Worm (Caenorhabditis elegans) whole organism, L1 larva: Measurements from ENCODE around the gene C01G5.9.
A peak's percentile ranks its signal among the peaks of the same experiment; 100 is the strongest.

Experiments
- C04F5.9 ChIP-seq: sonication (generic microtip); optimal IDR thresholded peaks from 2 replicates; lab custom pipeline; 2016; ENCODE audit warnings: missing genetic modification characterization, missing compliant biosample characterization
- C16A3.4 ChIP-seq: fragments of 150-350 bp; optimal IDR thresholded peaks from 2 replicates; lab custom pipeline; 2014; ENCODE audit warnings: missing biosample characterization, missing genetic modification characterization
- F16B12.6 ChIP-seq: fragments of 150-350 bp; optimal IDR thresholded peaks from 2 replicates; lab custom pipeline; 2014; ENCODE audit warnings: missing biosample characterization, missing genetic modification characterization
- Y116A8C.19 ChIP-seq: sonication (generic microtip); optimal IDR thresholded peaks from 2 replicates; lab custom pipeline; 2016; ENCODE audit warnings: missing compliant biosample characterization, missing genetic modification characterization, borderline replicate concordance
- alr-1 ChIP-seq: fragments of 200-800 bp; sonication (Bioruptor generic); optimal IDR thresholded peaks from 2 replicates; lab custom pipeline; 2018; ENCODE audit warnings: borderline replicate concordance, mild to moderate bottlenecking, missing genetic modification characterization, missing compliant biosample characterization
- aly-2 ChIP-seq: fragments of 150-350 bp; optimal IDR thresholded peaks from 2 replicates; lab custom pipeline; 2014; ENCODE audit warnings: missing biosample characterization, missing genetic modification characterization
- blmp-1 ChIP-seq: fragments of 150-350 bp; optimal IDR thresholded peaks from 2 replicates; lab custom pipeline; 2014; ENCODE audit warnings: missing biosample characterization, missing genetic modification characterization
- ceh-63 ChIP-seq: fragments of 200-800 bp; sonication (Bioruptor generic); optimal IDR thresholded peaks from 2 replicates; lab custom pipeline; 2018; ENCODE audit warnings: mild to moderate bottlenecking, missing genetic modification characterization, missing compliant biosample characterization
- ceh-8 ChIP-seq: fragments of 200-800 bp; sonication (Bioruptor generic); optimal IDR thresholded peaks from 2 replicates; lab custom pipeline; 2018; ENCODE audit warnings: mild to moderate bottlenecking, missing genetic modification characterization, moderate library complexity, missing compliant biosample characterization
- ceh-82 ChIP-seq, 3 experiments: fragments of 150-350 bp in 1 of 3; sonication (generic microtip) in 2 of 3; optimal IDR thresholded peaks; 2 replicates each; lab custom pipeline; 2014 to 2017; ENCODE audit warnings: missing biosample characterization in 3 of 3, missing genetic modification characterization in 3 of 3
- ceh-90 ChIP-seq: sonication (generic microtip); optimal IDR thresholded peaks from 2 replicates; lab custom pipeline; 2016; ENCODE audit warnings: missing genetic modification characterization, missing compliant biosample characterization
- ces-1 ChIP-seq: fragments of 150-350 bp; optimal IDR thresholded peaks from 2 replicates; lab custom pipeline; 2014; ENCODE audit warnings: missing biosample characterization, missing genetic modification reagents, missing genetic modification characterization
- dpl-1 ChIP-seq, 3 experiments: fragments of 150-350 bp in 2 of 3; sonication (generic microtip) in 1 of 3; optimal IDR thresholded peaks; 2 replicates each; lab custom pipeline; 2014 to 2017; ENCODE audit warnings: missing biosample characterization in 3 of 3, missing genetic modification characterization in 3 of 3, missing genetic modification reagents in 3 of 3
- efl-1 ChIP-seq, 4 experiments: fragments of 150-350 bp; optimal IDR thresholded peaks in 3 of 4; peaks in 1 of 4; 1 replicate in 1 of 4; 2 replicates in 3 of 4; lab custom pipeline; 2014; ENCODE audit warnings: missing biosample characterization in 2 of 4, missing genetic modification characterization in 2 of 4, missing genetic modification reagents in 2 of 4
- egl-13 ChIP-seq: sonication (generic microtip); optimal IDR thresholded peaks from 2 replicates; lab custom pipeline; 2016; ENCODE audit warnings: missing genotype, missing genetic modification reagents, missing genetic modification characterization, missing compliant biosample characterization
- egl-27 ChIP-seq, 2 experiments: fragments of 150-350 bp in 1 of 2; sonication (generic microtip); optimal IDR thresholded peaks; 3 replicates each; lab custom pipeline; 2017 to 2018; ENCODE audit warnings: missing biosample characterization in 2 of 2, missing genetic modification characterization in 2 of 2, missing genetic modification reagents in 2 of 2
- elt-3 ChIP-seq, 6 experiments: fragments of 150-350 bp in 1 of 6; sonication (generic microtip); optimal IDR thresholded peaks; 2 replicates each; lab custom pipeline; 2017 to 2018; ENCODE audit warnings: missing biosample characterization in 6 of 6, missing genetic modification characterization in 6 of 6, inconsistent platforms in 1 of 6
- fkh-10 ChIP-seq: sonication (generic microtip); optimal IDR thresholded peaks from 2 replicates; lab custom pipeline; 2017; ENCODE audit warnings: missing biosample characterization, missing genetic modification reagents, missing genetic modification characterization
- fkh-4 ChIP-seq: sonication (generic microtip); optimal IDR thresholded peaks from 2 replicates; lab custom pipeline; 2016; ENCODE audit warnings: missing compliant biosample characterization, missing genetic modification characterization, borderline replicate concordance
- fkh-8 ChIP-seq: sonication (generic microtip); optimal IDR thresholded peaks from 2 replicates; lab custom pipeline; 2016; ENCODE audit warnings: mild to moderate bottlenecking, missing genetic modification characterization, missing compliant biosample characterization
- fos-1 ChIP-seq: fragments of 150-350 bp; optimal IDR thresholded peaks from 2 replicates; lab custom pipeline; 2014; ENCODE audit warnings: missing biosample characterization, missing genetic modification characterization
- hlh-4 ChIP-seq: sonication (generic microtip); optimal IDR thresholded peaks from 2 replicates; lab custom pipeline; 2016; ENCODE audit warnings: mild to moderate bottlenecking, missing genetic modification characterization, missing compliant biosample characterization
- irx-1 ChIP-seq: sonication (generic microtip); optimal IDR thresholded peaks from 2 replicates; lab custom pipeline; 2016; ENCODE audit warnings: missing genetic modification characterization, missing compliant biosample characterization
- jun-1 ChIP-seq: fragments of 150-350 bp; optimal IDR thresholded peaks from 2 replicates; lab custom pipeline; 2014; ENCODE audit warnings: missing biosample characterization, missing genetic modification reagents, missing genetic modification characterization
- lin-15B ChIP-seq: fragments of 150-350 bp; sonication (generic microtip); optimal IDR thresholded peaks from 3 replicates; lab custom pipeline; 2014; ENCODE audit warnings: missing biosample characterization, missing genetic modification characterization
- lsy-2 ChIP-seq, 2 experiments: fragments of 150-350 bp; optimal IDR thresholded peaks; 2 replicates each; lab custom pipeline; 2014; ENCODE audit warnings: missing biosample characterization in 2 of 2, missing genetic modification characterization in 2 of 2
- mep-1 ChIP-seq: fragments of 150-350 bp; optimal IDR thresholded peaks from 2 replicates; lab custom pipeline; 2014; ENCODE audit warnings: missing biosample characterization, missing genetic modification characterization
- nhr-19 ChIP-seq: fragments of 200-800 bp; sonication (Bioruptor generic); conservative IDR thresholded peaks from 2 replicates; pipeline ENCODE4 v1.3.6; 2022; ENCODE audit warnings: missing genetic modification characterization, missing compliant biosample characterization
- nhr-20 ChIP-seq: sonication (generic microtip); optimal IDR thresholded peaks from 2 replicates; lab custom pipeline; 2016; ENCODE audit warnings: mild to moderate bottlenecking, missing genetic modification characterization, missing compliant biosample characterization
- nhr-28 ChIP-seq: fragments of 150-350 bp; optimal IDR thresholded peaks from 2 replicates; lab custom pipeline; 2014; ENCODE audit warnings: missing biosample characterization, missing genetic modification characterization
- nhr-47 ChIP-seq: sonication (generic microtip); optimal IDR thresholded peaks from 2 replicates; lab custom pipeline; 2016; ENCODE audit warnings: mild to moderate bottlenecking, missing genetic modification characterization, moderate library complexity, missing compliant biosample characterization
- nhr-76 ChIP-seq: sonication (generic microtip); optimal IDR thresholded peaks from 2 replicates; lab custom pipeline; 2017; ENCODE audit warnings: missing biosample characterization, missing genetic modification characterization
- nhr-85 ChIP-seq: sonication (generic microtip); peaks from one replicate; lab custom pipeline; 2016; ENCODE audit warnings: missing genetic modification characterization, inconsistent platforms, missing compliant biosample characterization
- pag-3 ChIP-seq: sonication (generic microtip); optimal IDR thresholded peaks from 2 replicates; lab custom pipeline; 2017; ENCODE audit warnings: missing genetic modification characterization, mild to moderate bottlenecking, missing compliant biosample characterization, antibody characterized with exemption, borderline replicate concordance; ENCODE audit not compliant: insufficient read depth
- rnt-1 ChIP-seq: sonication (generic microtip); optimal IDR thresholded peaks from 2 replicates; lab custom pipeline; 2016; ENCODE audit warnings: mild to moderate bottlenecking, missing genetic modification characterization, moderate library complexity, missing compliant biosample characterization
- skn-1 ChIP-seq: fragments of 150-350 bp; optimal IDR thresholded peaks from 2 replicates; lab custom pipeline; 2014; ENCODE audit warnings: missing biosample characterization, missing genetic modification characterization
- snu-23 ChIP-seq: sonication (generic microtip); optimal IDR thresholded peaks from 2 replicates; lab custom pipeline; 2016; ENCODE audit warnings: missing genetic modification characterization, missing compliant biosample characterization
- sptf-1 ChIP-seq: fragments of 150-350 bp; optimal IDR thresholded peaks from 2 replicates; lab custom pipeline; 2014; ENCODE audit warnings: missing biosample characterization, missing genetic modification characterization
- sup-37 ChIP-seq: fragments of 200-800 bp; sonication (Bioruptor generic); optimal IDR thresholded peaks from 2 replicates; lab custom pipeline; 2018; ENCODE audit warnings: mild to moderate bottlenecking, missing genetic modification characterization, missing compliant biosample characterization
- tbx-2 ChIP-seq: sonication (generic microtip); optimal IDR thresholded peaks from 2 replicates; lab custom pipeline; 2016; ENCODE audit warnings: missing genetic modification characterization, missing compliant biosample characterization
- tlp-1 ChIP-seq: fragments of 150-350 bp; optimal IDR thresholded peaks from 2 replicates; lab custom pipeline; 2014; ENCODE audit warnings: missing biosample characterization, missing genetic modification characterization
- unc-30 ChIP-seq: sonication (generic microtip); optimal IDR thresholded peaks from 2 replicates; lab custom pipeline; 2017; ENCODE audit warnings: missing biosample characterization, missing genetic modification characterization
- vab-15 ChIP-seq: sonication (generic microtip); optimal IDR thresholded peaks from 2 replicates; lab custom pipeline; 2017; ENCODE audit warnings: missing genotype, mild to moderate bottlenecking, missing genetic modification characterization, missing compliant biosample characterization
- zag-1 ChIP-seq: fragments of 150-350 bp; optimal IDR thresholded peaks from 2 replicates; lab custom pipeline; 2014; ENCODE audit warnings: missing biosample characterization, missing genetic modification characterization
- ztf-4 ChIP-seq: fragments of 150-350 bp; optimal IDR thresholded peaks from 2 replicates; lab custom pipeline; 2014; ENCODE audit warnings: missing biosample characterization, missing genetic modification characterization

The C01G5.9 gene

ce11 chrIV:6555388-6556330, 36.0 kb downstream of the C01G5.9 start, which contains the start of gene paqr-1 (continued):
- no peak for TF ChIP-seq Y116A8C.19 (tag; lab: Kevin White, UChicago)
- peak; percentile 76 for TF ChIP-seq nhr-20 (tag; lab: Kevin White, UChicago)
- TF ChIP-seq rnt-1 (tag; lab: Kevin White, UChicago): peak; percentile 40
- no peak for TF ChIP-seq vab-15 (tag; lab: Kevin White, UChicago)
- no peak for TF ChIP-seq ceh-63 (GFP tag; lab: Kevin White, UChicago)
- TF ChIP-seq elt-3 (tag; optimal IDR thresholded peaks at IDR 0.05; lab: Kevin White, UChicago): peak in 1 of 6 experiments; percentile 28
- no peak for TF ChIP-seq unc-30 (tag; lab: Kevin White, UChicago)
- TF ChIP-seq fkh-4 (tag; lab: Kevin White, UChicago): no peak
- TF ChIP-seq egl-13 (tag; lab: Kevin White, UChicago): no peak
- TF ChIP-seq nhr-19: no peak; the same call in 1 of the 2 replicates
- TF ChIP-seq aly-2 (tag; lab: Kevin White, UChicago): no peak
- TF ChIP-seq dpl-1 (GFP tag; optimal IDR thresholded peaks at IDR 0.05; lab: Kevin White, UChicago): peak; percentile 55 to 86 (median 71)
- no peak for TF ChIP-seq tlp-1 (tag; lab: Kevin White, UChicago)
- TF ChIP-seq, all 84 proteins: peak for 27

- no peak for TF ChIP-seq C04F5.9 (tag; lab: Kevin White, UChicago)
- no peak for TF ChIP-seq ceh-63 (GFP tag; lab: Kevin White, UChicago)
- TF ChIP-seq nhr-19: peak; percentile 60
- TF ChIP-seq egl-13 (tag; lab: Kevin White, UChicago): peak; percentile 66
- no peak for TF ChIP-seq alr-1
- TF ChIP-seq skn-1: peak; percentile 72
- TF ChIP-seq tbx-2 (tag; lab: Kevin White, UChicago): peak; percentile 64
- TF ChIP-seq zag-1 (tag; lab: Kevin White, UChicago): no peak
- TF ChIP-seq sptf-1: no peak
- TF ChIP-seq efl-1 (optimal IDR thresholded peaks at IDR 0.05; lab: Kevin White, UChicago): peak; percentile 60 to 72
- TF ChIP-seq efl-1 (GFP tag; optimal IDR thresholded peaks at IDR 0.05 in 1 of 2; lab: Kevin White, UChicago): peak; percentile 56 to 95
- no peak for TF ChIP-seq ceh-90
- peak; percentile 84 for TF ChIP-seq rnt-1 (tag; lab: Kevin White, UChicago)
- TF ChIP-seq egl-27 (tag; optimal IDR thresholded peaks at IDR 0.05; lab: Kevin White, UChicago): no peak
- peak; percentile 2 for TF ChIP-seq F16B12.6 (tag; lab: Kevin White, UChicago)
- no peak for TF ChIP-seq nhr-28 (tag; lab: Kevin White, UChicago)
- TF ChIP-seq blmp-1 (tag; lab: Kevin White, UChicago): no peak
- peak; percentile 85 for TF ChIP-seq snu-23 (GFP tag; lab: Kevin White, UChicago)
- TF ChIP-seq ztf-4 (tag; lab: Kevin White, UChicago): no peak
- peak; percentile 75 for TF ChIP-seq nhr-47
- TF ChIP-seq sup-37 (GFP tag; lab: Kevin White, UChicago): no peak
- peak; percentile 43 for TF ChIP-seq fkh-10 (GFP tag; lab: Kevin White, UChicago)
- no peak for TF ChIP-seq Y116A8C.19 (tag; lab: Kevin White, UChicago)
- no peak for TF ChIP-seq ces-1 (GFP tag; lab: Kevin White, UChicago)
- peak; percentile 63 for TF ChIP-seq mep-1
- TF ChIP-seq fos-1: no peak
- TF ChIP-seq jun-1 (tag; lab: Kevin White, UChicago): no peak
- peak; percentile 29 for TF ChIP-seq lin-15B (tag; lab: Kevin White, UChicago)
- peak; percentile 60 to 72 for TF ChIP-seq lsy-2 (tag; optimal IDR thresholded peaks at IDR 0.05; lab: Kevin White, UChicago)
- TF ChIP-seq irx-1 (tag; lab: Kevin White, UChicago): peak; percentile 35
- peak; percentile 79 for TF ChIP-seq nhr-20 (tag; lab: Kevin White, UChicago)
- peak; percentile 82 for TF ChIP-seq fkh-8 (tag; lab: Kevin White, UChicago)
- TF ChIP-seq ceh-82 (tag; optimal IDR thresholded peaks at IDR 0.05; lab: Kevin White, UChicago): peak; percentile 30 to 70 (median 35)
- peak; percentile 65 for TF ChIP-seq C16A3.4 (tag; lab: Kevin White, UChicago)
- TF ChIP-seq ceh-8 (GFP tag; lab: Kevin White, UChicago): peak; percentile 55
- TF ChIP-seq nhr-76 (tag; lab: Kevin White, UChicago): no peak
- no peak for TF ChIP-seq hlh-4 (tag; lab: Kevin White, UChicago)
- TF ChIP-seq pag-3 (tag; lab: Kevin White, UChicago): no peak
- TF ChIP-seq nhr-85 (tag; lab: Kevin White, UChicago): peak; percentile 68
- TF ChIP-seq vab-15 (tag; lab: Kevin White, UChicago): no peak
Measured at ce11 chrIV:6556624-6557368, 37.1 kb downstream of the C01G5.9 start, which contains the start of gene try-3. Gene try-3 (plus strand): TSS chrIV:6557155.
